Fruit fly (Drosophila melanogaster) whole organism, adult: ENCODE results near the gene yellow-e.

Source experiments
- CG11617 ChIP-seq: fragments of 200-800 bp; sonication (Bioruptor generic); optimal IDR thresholded peaks from 2 replicates; lab custom pipeline; 2017; ENCODE audit warnings: mild to moderate bottlenecking, missing biosample characterization, missing genetic modification reagents, missing genetic modification characterization
- CG12768 ChIP-seq: fragments of 200-800 bp; sonication (Bioruptor generic); optimal IDR thresholded peaks from 2 replicates; lab custom pipeline; 2017; ENCODE audit warnings: missing biosample characterization, missing genetic modification characterization, mild to moderate bottlenecking, moderate library complexity, missing genetic modification reagents
- CG14711 ChIP-seq: fragments of 200-800 bp; sonication (Bioruptor generic); optimal IDR thresholded peaks from 2 replicates; lab custom pipeline; 2018; ENCODE audit warnings: missing biosample characterization, mild to moderate bottlenecking, missing genetic modification characterization, moderate library complexity
- CG1620 ChIP-seq: fragments of 200-800 bp; sonication (Bioruptor generic); optimal IDR thresholded peaks from 2 replicates; lab custom pipeline; 2016; ENCODE audit warnings: missing biosample characterization, missing genetic modification characterization
- CG33017 ChIP-seq: fragments of 200-800 bp; sonication (Bioruptor generic); optimal IDR thresholded peaks from 2 replicates; lab custom pipeline; 2018; ENCODE audit warnings: missing biosample characterization, mild to moderate bottlenecking, missing genetic modification characterization, moderate library complexity
- CG5204 ChIP-seq: fragments of 200-800 bp; sonication (Bioruptor generic); optimal IDR thresholded peaks from 2 replicates; lab custom pipeline; 2016; ENCODE audit warnings: missing biosample characterization, missing genetic modification characterization
- CG7045 ChIP-seq: fragments of 200-800 bp; sonication (Bioruptor generic); optimal IDR thresholded peaks from 2 replicates; lab custom pipeline; 2017; ENCODE audit warnings: missing biosample characterization, mild to moderate bottlenecking, missing genetic modification characterization
- CG7101 ChIP-seq: fragments of 200-800 bp; sonication (Bioruptor generic); optimal IDR thresholded peaks from 2 replicates; lab custom pipeline; 2018; ENCODE audit warnings: missing biosample characterization, mild to moderate bottlenecking, missing genetic modification characterization, moderate library complexity
- Clk ChIP-seq: fragments of 200-800 bp; sonication (Bioruptor generic); optimal IDR thresholded peaks from 2 replicates; lab custom pipeline; 2017; ENCODE audit warnings: missing biosample characterization, missing genetic modification characterization
- Crg-1 ChIP-seq: fragments of 200-800 bp; sonication (Bioruptor generic); optimal IDR thresholded peaks from 2 replicates; lab custom pipeline; 2016; ENCODE audit warnings: missing biosample characterization, missing genetic modification characterization
- Hr96 ChIP-seq: fragments of 200-800 bp; sonication (Bioruptor generic); optimal IDR thresholded peaks from 2 replicates; lab custom pipeline; 2016; ENCODE audit warnings: missing biosample characterization, missing genetic modification characterization
- Mnt ChIP-seq: fragments of 200-800 bp; sonication (Bioruptor generic); optimal IDR thresholded peaks from 2 replicates; lab custom pipeline; 2016; ENCODE audit warnings: missing biosample characterization, mild to moderate bottlenecking, missing genetic modification characterization
- bab1 ChIP-seq: fragments of 200-800 bp; sonication (Bioruptor generic); optimal IDR thresholded peaks from 3 replicates; lab custom pipeline; 2019; ENCODE audit warnings: missing biosample characterization, mild to moderate bottlenecking, missing genetic modification characterization, moderate library complexity
- cic ChIP-seq: fragments of 200-800 bp; sonication (Bioruptor generic); optimal IDR thresholded peaks from 2 replicates; lab custom pipeline; 2017; ENCODE audit warnings: missing biosample characterization, mild to moderate bottlenecking, missing genetic modification characterization, moderate library complexity
- cnc ChIP-seq, 2 experiments: fragments of >200 bp; optimal IDR thresholded peaks; 2 replicates each; lab custom pipeline; 2017
- kay ChIP-seq: fragments of 200-800 bp; sonication (Bioruptor generic); peaks from one replicate; lab custom pipeline; 2016; ENCODE audit warnings: missing biosample characterization, missing genetic modification characterization, borderline replicate concordance
- ovo ChIP-seq: fragments of 200-800 bp; sonication (Bioruptor generic); optimal IDR thresholded peaks from 2 replicates; lab custom pipeline; 2016; ENCODE audit warnings: missing biosample characterization, missing genetic modification characterization
- pad ChIP-seq: fragments of 200-800 bp; sonication (Bioruptor generic); optimal IDR thresholded peaks from 3 replicates; lab custom pipeline; 2017; ENCODE audit warnings: missing biosample characterization, missing genetic modification characterization, mild to moderate bottlenecking, moderate library complexity, missing genetic modification reagents
- tj ChIP-seq: fragments of 200-800 bp; sonication (Bioruptor generic); optimal IDR thresholded peaks from 3 replicates; lab custom pipeline; 2017; ENCODE audit warnings: missing biosample characterization, mild to moderate bottlenecking, missing genetic modification characterization, moderate library complexity
- toe ChIP-seq: fragments of 200-800 bp; sonication (Bioruptor generic); optimal IDR thresholded peaks from 2 replicates; lab custom pipeline; 2016; ENCODE audit warnings: missing biosample characterization, missing genetic modification characterization

yellow-e gene

DNA sequence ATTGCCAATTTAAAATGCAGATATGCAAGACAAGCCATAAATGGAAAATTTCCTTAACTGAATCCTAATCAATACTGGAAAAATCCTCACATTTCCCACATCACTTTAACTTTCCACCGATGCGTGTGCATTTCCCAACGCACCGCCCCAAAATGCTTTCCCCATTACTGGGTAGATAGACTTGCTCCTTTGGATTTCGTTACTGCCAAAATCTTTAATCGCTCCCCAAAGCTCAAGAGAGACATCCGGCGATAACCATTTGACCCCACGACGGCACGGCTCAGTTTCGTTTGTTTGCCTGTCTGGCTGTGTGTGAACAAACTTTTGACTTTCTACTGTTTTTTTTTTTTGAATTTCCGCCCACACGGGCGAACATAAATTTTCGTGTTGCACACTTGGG lies 24.6 kb downstream of the yellow-e start:
- TF ChIP-seq bab1 (GFP tag; lab: Kevin White, UChicago) (no peak), CG1620 (GFP tag; lab: Kevin White, UChicago) (no peak), CG7101 (no peak), CG12768 (GFP tag; lab: Kevin White, UChicago) (no peak), CG11617 (GFP tag; lab: Kevin White, UChicago) (no peak), cic (GFP tag; lab: Kevin White, UChicago) (no peak), pad (GFP tag; lab: Kevin White, UChicago) (no peak), Crg-1 (GFP tag; lab: Kevin White, UChicago) (no peak), Mnt (GFP tag; lab: Kevin White, UChicago) (no peak), CG33017 (tag; lab: Kevin White, UChicago) (no peak), CG5204 (GFP tag; lab: Kevin White, UChicago) (no peak), kay (no peak), tj (GFP tag; lab: Kevin White, UChicago) (no peak), cnc (optimal IDR thresholded peaks at IDR 0.05; lab: Kevin White, UChicago) (no peak), ovo (no peak), Clk (GFP tag; lab: Kevin White, UChicago) (no peak)

- TF ChIP-seq CG7101 (no peak), bab1 (GFP tag; lab: Kevin White, UChicago) (peak; percentile 26), Mnt (GFP tag; lab: Kevin White, UChicago) (peak; percentile 99)
Measured at dm6 chr3R:13388160-13388870, 26.8 kb downstream of the yellow-e start, which contains the start of gene CG9799. TSS of gene CG9799 (minus strand) at chr3R:13388709.

DNA sequence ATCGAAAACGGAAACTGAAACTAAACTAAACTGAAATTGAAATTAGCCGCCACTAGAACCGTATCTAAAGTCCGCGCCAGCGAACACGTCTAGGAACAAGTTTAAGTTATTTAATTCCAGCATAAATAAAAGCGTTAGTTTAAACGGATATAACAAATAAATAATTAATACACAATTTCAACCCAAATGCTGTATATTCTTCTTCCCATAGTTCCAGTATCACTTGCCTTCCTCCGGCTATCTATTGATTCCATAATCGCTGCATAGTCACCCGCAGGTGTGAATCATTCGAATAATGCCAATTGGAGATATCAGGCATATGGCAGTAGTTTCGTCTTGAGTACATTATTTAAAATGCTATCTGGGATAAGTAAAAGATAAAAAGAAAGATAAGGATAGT lies 30.0 kb downstream of the yellow-e start:
- TF ChIP-seq kay (peak; percentile 91), CG33017 (tag; lab: Kevin White, UChicago) (no peak)

- TF ChIP-seq CG7101 (peak; percentile 23), CG7045 (no peak), ovo (peak; percentile 15), Mnt (GFP tag; lab: Kevin White, UChicago) (peak; percentile 86), Hr96 (GFP tag; lab: Kevin White, UChicago) (no peak), pad (GFP tag; lab: Kevin White, UChicago) (peak; percentile 92), toe (GFP tag; lab: Kevin White, UChicago) (no peak), CG1620 (GFP tag; lab: Kevin White, UChicago) (no peak), kay (peak; percentile 93), bab1 (GFP tag; lab: Kevin White, UChicago) (peak; percentile 3), cic (GFP tag; lab: Kevin White, UChicago) (peak; percentile 32), CG14711 (tag; lab: Kevin White, UChicago) (peak; percentile 22), CG5204 (GFP tag; lab: Kevin White, UChicago) (no peak), CG12768 (GFP tag; lab: Kevin White, UChicago) (peak; percentile 21), Clk (GFP tag; lab: Kevin White, UChicago) (no peak), Crg-1 (GFP tag; lab: Kevin White, UChicago) (no peak), cnc (optimal IDR thresholded peaks at IDR 0.05; lab: Kevin White, UChicago) (no peak), tj (GFP tag; lab: Kevin White, UChicago) (no peak), CG33017 (tag; lab: Kevin White, UChicago) (peak; percentile 31), CG11617 (GFP tag; lab: Kevin White, UChicago) (peak; percentile 50)
Measured at dm6 chr3R:13382656-13383142, 32.4 kb downstream of the yellow-e start.

DNA sequence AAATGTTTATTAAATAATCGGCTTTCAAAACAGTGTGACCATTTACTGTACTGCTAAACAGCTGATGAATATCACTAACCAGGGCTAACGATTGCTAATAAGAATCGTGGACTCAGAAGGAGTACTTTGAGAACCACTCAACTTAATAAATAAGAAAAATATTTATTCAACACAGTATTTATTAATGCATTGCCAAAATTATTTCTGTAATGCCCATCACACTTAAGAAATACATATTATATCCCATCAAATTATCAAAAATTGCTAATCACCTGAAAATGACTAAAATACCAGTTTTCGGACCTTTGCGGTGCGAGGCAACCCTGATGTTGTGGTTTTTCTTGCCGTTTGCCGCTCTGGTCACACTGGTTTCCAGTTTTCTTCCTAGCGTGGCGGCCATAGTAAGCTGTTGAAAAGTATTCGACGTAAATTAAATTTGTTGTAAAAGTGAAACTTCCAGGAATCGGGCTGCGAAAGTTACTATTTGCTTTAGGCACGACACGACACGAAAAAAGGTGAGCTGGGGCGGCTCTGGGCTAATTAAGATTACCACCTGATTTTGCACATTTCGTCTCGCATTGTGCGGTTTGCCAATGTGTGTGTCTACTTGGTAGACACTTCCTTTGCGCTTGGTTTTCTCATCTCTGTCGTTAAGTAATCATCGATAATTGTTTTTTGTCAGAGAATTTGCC lies 33.2 kb downstream of the yellow-e start, which contains the start of the genes mRpS21 and Droj2:
mRpS21 (minus strand) TSS at position 66 of the 692 bp plus-strand sequence.
Droj2 (plus strand) TSS at position 363 of the 692 bp plus-strand sequence.
- TF ChIP-seq Mnt (GFP tag; lab: Kevin White, UChicago) (peak; percentile 30), cic (GFP tag; lab: Kevin White, UChicago) (no peak), pad (GFP tag; lab: Kevin White, UChicago) (peak; percentile 25), kay (no peak), CG7101 (peak; percentile 68), CG1620 (GFP tag; lab: Kevin White, UChicago) (peak; percentile 71), Hr96 (GFP tag; lab: Kevin White, UChicago) (no peak), CG33017 (tag; lab: Kevin White, UChicago) (peak; percentile 34), CG11617 (GFP tag; lab: Kevin White, UChicago) (peak; percentile 39), bab1 (GFP tag; lab: Kevin White, UChicago) (peak; percentile 66), Clk (GFP tag; lab: Kevin White, UChicago) (peak; percentile 56), ovo (peak; percentile 37), CG12768 (GFP tag; lab: Kevin White, UChicago) (peak; percentile 39), CG14711 (tag; lab: Kevin White, UChicago) (peak; percentile 92), CG7045 (peak; percentile 47), toe (GFP tag; lab: Kevin White, UChicago) (peak; percentile 80), tj (GFP tag; lab: Kevin White, UChicago) (peak; percentile 40), CG5204 (GFP tag; lab: Kevin White, UChicago) (peak; percentile 82), cnc (optimal IDR thresholded peaks at IDR 0.05; lab: Kevin White, UChicago) (no peak), Crg-1 (GFP tag; lab: Kevin White, UChicago) (peak; percentile 63)
